Worm (Caenorhabditis elegans) whole organism, late embryonic: ENCODE data around the gene F17H10.4.

ENCODE experiments used
- C38D4.7 ChIP-seq: fragments of 200-800 bp; sonication (Bioruptor generic); optimal IDR thresholded peaks from 2 replicates; lab custom pipeline; 2018; ENCODE audit warnings: mild to moderate bottlenecking, missing genetic modification characterization, moderate library complexity, missing compliant biosample characterization
- F13H6.1 ChIP-seq: sonication (generic microtip); optimal IDR thresholded peaks from 2 replicates; lab custom pipeline; 2016; ENCODE audit warnings: missing genetic modification characterization, missing compliant biosample characterization
- K02D7.2 ChIP-seq: sonication (generic microtip); optimal IDR thresholded peaks from 2 replicates; lab custom pipeline; 2017; ENCODE audit warnings: mild to moderate bottlenecking, missing genetic modification characterization, missing compliant biosample characterization
- K09A11.1 ChIP-seq: sonication (generic microtip); optimal IDR thresholded peaks from 2 replicates; lab custom pipeline; 2017; ENCODE audit warnings: antibody characterized with exemption, mild to moderate bottlenecking, missing genetic modification characterization, missing compliant biosample characterization; ENCODE audit not compliant: insufficient read depth
- T23F11.4 ChIP-seq: fragments of 200-800 bp; sonication (Bioruptor generic); optimal IDR thresholded peaks from 2 replicates; lab custom pipeline; 2018; ENCODE audit warnings: mild to moderate bottlenecking, missing genetic modification characterization, missing compliant biosample characterization
- Y22D7AL.16 ChIP-seq: sonication (generic microtip); optimal IDR thresholded peaks from 2 replicates; lab custom pipeline; 2016; ENCODE audit warnings: missing genetic modification characterization, missing compliant biosample characterization
- ama-1 ChIP-seq: fragments of 150-350 bp; optimal IDR thresholded peaks from 2 replicates; lab custom pipeline; 2014
- ceh-14 ChIP-seq: sonication (generic microtip); optimal IDR thresholded peaks from 2 replicates; lab custom pipeline; 2016; ENCODE audit warnings: missing genotype, missing genetic modification characterization, missing compliant biosample characterization
- ceh-18 ChIP-seq: sonication (generic microtip); optimal IDR thresholded peaks from 2 replicates; lab custom pipeline; 2016; ENCODE audit warnings: missing genetic modification characterization, missing compliant biosample characterization
- ceh-2 ChIP-seq: sonication (generic microtip); optimal IDR thresholded peaks from 2 replicates; lab custom pipeline; 2016; ENCODE audit warnings: missing genotype, missing genetic modification characterization, missing compliant biosample characterization
- ceh-22 ChIP-seq: sonication (generic microtip); optimal IDR thresholded peaks from 2 replicates; lab custom pipeline; 2017; ENCODE audit warnings: missing biosample characterization, missing genetic modification characterization
- ceh-24 ChIP-seq: sonication (generic microtip); optimal IDR thresholded peaks from 2 replicates; lab custom pipeline; 2016; ENCODE audit warnings: mild to moderate bottlenecking, missing genetic modification characterization, missing compliant biosample characterization
- ceh-30 ChIP-seq: fragments of 150-350 bp; optimal IDR thresholded peaks from 2 replicates; lab custom pipeline; 2014; ENCODE audit warnings: missing biosample characterization, missing genetic modification characterization
- ceh-31 ChIP-seq: sonication (generic microtip); optimal IDR thresholded peaks from 2 replicates; lab custom pipeline; 2016; ENCODE audit warnings: missing genetic modification characterization, missing compliant biosample characterization
- ceh-34 ChIP-seq: sonication (generic microtip); optimal IDR thresholded peaks from 2 replicates; lab custom pipeline; 2016; ENCODE audit warnings: mild to moderate bottlenecking, missing genetic modification characterization, missing compliant biosample characterization
- ceh-45 ChIP-seq: fragments of 200-800 bp; sonication (Bioruptor generic); IDR thresholded peaks from 2 replicates; pipeline ENCODE4 v1.3.6; 2022; ENCODE audit warnings: missing genetic modification reagents, missing genetic modification characterization, missing compliant biosample characterization
- ceh-48 ChIP-seq: sonication (generic microtip); optimal IDR thresholded peaks from 2 replicates; lab custom pipeline; 2016; ENCODE audit warnings: missing genetic modification characterization, inconsistent platforms, missing compliant biosample characterization
- ceh-6 ChIP-seq: fragments of 200-800 bp; sonication (Bioruptor generic); optimal IDR thresholded peaks from 2 replicates; lab custom pipeline; 2018; ENCODE audit warnings: mild to moderate bottlenecking, missing genetic modification characterization, missing compliant biosample characterization
- ceh-9 ChIP-seq: sonication (generic microtip); optimal IDR thresholded peaks from 2 replicates; lab custom pipeline; 2016; ENCODE audit warnings: mild to moderate bottlenecking, missing genetic modification characterization, inconsistent platforms, missing compliant biosample characterization
- che-1 ChIP-seq: sonication (generic microtip); optimal IDR thresholded peaks from 2 replicates; lab custom pipeline; 2016; ENCODE audit warnings: mild to moderate bottlenecking, missing genetic modification characterization, missing compliant biosample characterization
- dmd-4 ChIP-seq: sonication (generic microtip); optimal IDR thresholded peaks from 2 replicates; lab custom pipeline; 2016; ENCODE audit warnings: borderline replicate concordance, missing genetic modification characterization, missing compliant biosample characterization
- dve-1 ChIP-seq: sonication (generic microtip); optimal IDR thresholded peaks from 2 replicates; lab custom pipeline; 2017; ENCODE audit warnings: antibody characterized with exemption, mild to moderate bottlenecking, missing genetic modification characterization, missing compliant biosample characterization
- elt-2 ChIP-seq: sonication (generic microtip); optimal IDR thresholded peaks from 2 replicates; lab custom pipeline; 2016; ENCODE audit warnings: missing genetic modification reagents, missing genetic modification characterization, missing compliant biosample characterization
- elt-4 ChIP-seq: sonication (generic microtip); optimal IDR thresholded peaks from 2 replicates; lab custom pipeline; 2016; ENCODE audit warnings: missing genetic modification characterization, missing compliant biosample characterization
- eyg-1 ChIP-seq: sonication (generic microtip); optimal IDR thresholded peaks from 2 replicates; lab custom pipeline; 2016; ENCODE audit warnings: missing genotype, missing genetic modification characterization, missing compliant biosample characterization
- fax-1 ChIP-seq: sonication (generic microtip); optimal IDR thresholded peaks from 2 replicates; lab custom pipeline; 2016; ENCODE audit warnings: missing genotype, missing genetic modification characterization, missing compliant biosample characterization
- gmeb-2 ChIP-seq: sonication (generic microtip); optimal IDR thresholded peaks from 2 replicates; lab custom pipeline; 2016; ENCODE audit warnings: missing genetic modification characterization, inconsistent platforms, missing compliant biosample characterization
- hlh-6 ChIP-seq: sonication (generic microtip); optimal IDR thresholded peaks from 2 replicates; lab custom pipeline; 2016; ENCODE audit warnings: missing genotype, missing genetic modification characterization, missing compliant biosample characterization
- hlh-8 ChIP-seq: sonication (generic microtip); optimal IDR thresholded peaks from 2 replicates; lab custom pipeline; 2016; ENCODE audit warnings: missing genotype, missing genetic modification characterization, missing compliant biosample characterization
- lin-11 ChIP-seq: fragments of 200-800 bp; sonication (Bioruptor generic); optimal IDR thresholded peaks from 2 replicates; lab custom pipeline; 2018; ENCODE audit warnings: mild to moderate bottlenecking, missing genetic modification characterization, missing compliant biosample characterization
- madf-2 ChIP-seq: sonication (generic microtip); optimal IDR thresholded peaks from 2 replicates; lab custom pipeline; 2017; ENCODE audit warnings: missing genetic modification characterization, missing compliant biosample characterization
- nhr-11 ChIP-seq: fragments of 150-350 bp; optimal IDR thresholded peaks from 2 replicates; lab custom pipeline; 2014; ENCODE audit warnings: missing biosample characterization, missing genetic modification characterization
- nhr-232 ChIP-seq: sonication (generic microtip); optimal IDR thresholded peaks from 2 replicates; lab custom pipeline; 2016; ENCODE audit warnings: missing genetic modification characterization, missing compliant biosample characterization
- npax-4 ChIP-seq: sonication (generic microtip); optimal IDR thresholded peaks from 2 replicates; lab custom pipeline; 2016; ENCODE audit warnings: missing genetic modification characterization, missing compliant biosample characterization
- pag-3 ChIP-seq: sonication (generic microtip); optimal IDR thresholded peaks from 2 replicates; lab custom pipeline; 2016; ENCODE audit warnings: missing compliant biosample characterization, missing genetic modification characterization, borderline replicate concordance
- pat-9 ChIP-seq: fragments of 200-800 bp; sonication (Bioruptor generic); optimal IDR thresholded peaks from 2 replicates; lab custom pipeline; 2018; ENCODE audit warnings: mild to moderate bottlenecking, missing genetic modification characterization, moderate library complexity, missing compliant biosample characterization
- pax-1 ChIP-seq: fragments of 150-350 bp; optimal IDR thresholded peaks from 2 replicates; lab custom pipeline; 2014; ENCODE audit warnings: missing biosample characterization, missing genetic modification characterization
- pha-2 ChIP-seq: sonication (generic microtip); optimal IDR thresholded peaks from 2 replicates; lab custom pipeline; 2017; ENCODE audit warnings: mild to moderate bottlenecking, missing genetic modification characterization, missing compliant biosample characterization
- pha-4 ChIP-seq: fragments of 150-350 bp; optimal IDR thresholded peaks from 2 replicates; lab custom pipeline; 2018; ENCODE audit warnings: missing biosample characterization, missing genetic modification reagents, missing genetic modification characterization
- pqm-1 ChIP-seq: sonication (generic microtip); optimal IDR thresholded peaks from 2 replicates; lab custom pipeline; 2016; ENCODE audit warnings: missing genetic modification characterization, missing compliant biosample characterization
- pros-1 ChIP-seq: fragments of 150-350 bp; optimal IDR thresholded peaks from 2 replicates; lab custom pipeline; 2014; ENCODE audit warnings: missing biosample characterization, missing genetic modification reagents, missing genetic modification characterization
- ref-2 ChIP-seq: sonication (generic microtip); optimal IDR thresholded peaks from 2 replicates; lab custom pipeline; 2016; ENCODE audit warnings: missing genetic modification characterization, missing compliant biosample characterization
- sdc-2 ChIP-seq: sonication (generic microtip); optimal IDR thresholded peaks from 2 replicates; lab custom pipeline; 2016; ENCODE audit warnings: missing genotype, missing genetic modification characterization, missing compliant biosample characterization
- sox-2 ChIP-seq: fragments of 200-800 bp; sonication (Bioruptor generic); IDR thresholded peaks from 2 replicates; pipeline ENCODE4 v1.3.6; 2022; ENCODE audit warnings: missing genetic modification reagents, missing genetic modification characterization, missing compliant biosample characterization
- sox-4 ChIP-seq: sonication (generic microtip); optimal IDR thresholded peaks from 2 replicates; lab custom pipeline; 2017; ENCODE audit warnings: mild to moderate bottlenecking, missing genetic modification characterization, inconsistent platforms, missing compliant biosample characterization
- tbx-2 ChIP-seq: sonication (generic microtip); optimal IDR thresholded peaks from 2 replicates; lab custom pipeline; 2016; ENCODE audit warnings: missing genetic modification characterization, missing compliant biosample characterization
- tbx-7 ChIP-seq: sonication (generic microtip); optimal IDR thresholded peaks from 2 replicates; lab custom pipeline; 2016; ENCODE audit warnings: missing genotype, missing genetic modification characterization, missing compliant biosample characterization
- unc-42 ChIP-seq: sonication (generic microtip); optimal IDR thresholded peaks from 2 replicates; lab custom pipeline; 2016; ENCODE audit warnings: missing genotype, missing genetic modification characterization, missing compliant biosample characterization
- unc-86 ChIP-seq: sonication (generic microtip); optimal IDR thresholded peaks from 2 replicates; lab custom pipeline; 2016; ENCODE audit warnings: missing genetic modification characterization, missing compliant biosample characterization
- ztf-16 ChIP-seq: sonication (generic microtip); optimal IDR thresholded peaks from 2 replicates; lab custom pipeline; 2017; ENCODE audit warnings: missing genetic modification characterization, missing compliant biosample characterization

The F17H10.4 gene

DNA sequence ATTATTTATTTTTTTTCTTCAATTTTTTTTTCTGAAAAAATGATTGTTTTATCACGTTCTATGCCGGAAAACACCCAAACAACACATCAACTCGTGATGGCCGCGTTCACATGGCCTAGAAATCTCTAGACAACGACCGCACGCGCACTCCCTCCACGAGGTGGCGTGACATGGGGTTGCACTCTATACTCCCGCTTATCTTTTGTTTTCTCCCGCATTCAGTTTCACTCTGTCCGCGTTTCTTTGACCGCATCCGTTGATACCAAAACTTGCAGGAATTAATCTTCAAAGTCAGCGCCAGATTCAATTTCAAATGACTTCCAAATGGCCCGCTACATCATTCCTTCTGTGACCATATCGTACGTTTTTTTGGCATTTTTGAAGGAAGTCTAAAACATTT lies 21.4 kb downstream of the F17H10.4 start, which contains the start of gene F17H10.1 (continued):
- TF ChIP-seq che-1 (tag; lab: Kevin White, UChicago) (no peak), pha-4 (no peak), sox-2 (GFP tag; lab: Robert Waterston, UW) (no peak), ceh-45 (GFP tag; lab: Robert Waterston, UW) (no peak), ceh-14 (tag; lab: Kevin White, UChicago) (no peak), hlh-6 (tag; lab: Kevin White, UChicago) (no peak), dmd-4 (tag; lab: Kevin White, UChicago) (no peak), npax-4 (no peak), ceh-22 (no peak), K02D7.2 (tag; lab: Kevin White, UChicago) (no peak), pax-1 (tag; lab: Kevin White, UChicago) (no peak), pag-3 (no peak), gmeb-2 (tag; lab: Kevin White, UChicago) (no peak), ceh-24 (no peak), T23F11.4 (GFP tag; lab: Kevin White, UChicago) (no peak), fax-1 (no peak), pat-9 (tag; lab: Kevin White, UChicago) (no peak), elt-4 (tag; lab: Kevin White, UChicago) (no peak), ztf-16 (tag; lab: Kevin White, UChicago) (no peak), ref-2 (tag; lab: Kevin White, UChicago) (no peak), ceh-48 (tag; lab: Kevin White, UChicago) (no peak), eyg-1 (tag; lab: Kevin White, UChicago) (no peak), tbx-7 (tag; lab: Kevin White, UChicago) (peak; percentile 29), pqm-1 (tag; lab: Kevin White, UChicago) (peak; percentile 53), pha-2 (tag; lab: Kevin White, UChicago) (no peak), ceh-30 (no peak), ceh-9 (tag; lab: Kevin White, UChicago) (no peak), pros-1 (tag; lab: Kevin White, UChicago) (no peak), sox-4 (tag; lab: Kevin White, UChicago) (no peak), ceh-18 (tag; lab: Kevin White, UChicago) (peak; percentile 10), K09A11.1 (tag; lab: Kevin White, UChicago) (no peak), nhr-11 (tag; lab: Kevin White, UChicago) (no peak), ceh-34 (tag; lab: Kevin White, UChicago) (no peak), C38D4.7 (GFP tag; lab: Kevin White, UChicago) (no peak), F13H6.1 (tag; lab: Kevin White, UChicago) (no peak), unc-86 (tag; lab: Kevin White, UChicago) (no peak), ama-1 (lab: Kevin White, UChicago) (no peak), tbx-2 (tag; lab: Kevin White, UChicago) (peak; percentile 61), ceh-6 (GFP tag; lab: Kevin White, UChicago) (no peak), ceh-2 (peak; percentile 57), dve-1 (tag; lab: Kevin White, UChicago) (no peak), sdc-2 (tag; lab: Kevin White, UChicago) (no peak), lin-11 (no peak), Y22D7AL.16 (no peak), elt-2 (peak; percentile 56), madf-2 (tag; lab: Kevin White, UChicago) (no peak), nhr-232 (tag; lab: Kevin White, UChicago) (no peak), hlh-8 (tag; lab: Kevin White, UChicago) (peak; percentile 9), unc-42 (tag; lab: Kevin White, UChicago) (no peak), ceh-31 (tag; lab: Kevin White, UChicago) (peak; percentile 76)
